Fruit fly (Drosophila melanogaster) whole organism, embryonic: ENCODE results near the gene Dsp1.

Source experiments
- Abd-B ChIP-seq: fragments of 200-800 bp; sonication (Bioruptor generic); optimal IDR thresholded peaks from 2 replicates; lab custom pipeline; 2018; ENCODE audit warnings: missing biosample characterization, mild to moderate bottlenecking, missing genetic modification characterization, moderate library complexity
- Atf-2 ChIP-seq: fragments of 200-800 bp; sonication (Bioruptor generic); optimal IDR thresholded peaks from 2 replicates; lab custom pipeline; 2016; ENCODE audit warnings: missing biosample characterization, missing genetic modification characterization
- CG10321 ChIP-seq: fragments of 200-800 bp; sonication (Bioruptor generic); IDR thresholded peaks from 2 replicates; pipeline ENCODE4 v1.3.6; 2022; ENCODE audit warnings: missing biosample characterization, missing genetic modification characterization
- CG10979 ChIP-seq: fragments of 200-800 bp; sonication (Bioruptor generic); optimal IDR thresholded peaks from 2 replicates; lab custom pipeline; 2018; ENCODE audit warnings: missing biosample characterization, mild to moderate bottlenecking, missing genetic modification characterization, moderate library complexity
- CG11247 ChIP-seq: fragments of 200-800 bp; sonication (Bioruptor generic); IDR thresholded peaks from 2 replicates; pipeline ENCODE4 v1.3.6; 2022; ENCODE audit warnings: missing biosample characterization, missing genetic modification characterization
- CG11398 ChIP-seq: fragments of 200-800 bp; sonication (Bioruptor generic); optimal IDR thresholded peaks from 2 replicates; lab custom pipeline; 2016; ENCODE audit warnings: missing biosample characterization, missing genetic modification characterization
- CG12299 ChIP-seq: fragments of 200-800 bp; sonication (Bioruptor generic); optimal IDR thresholded peaks from 2 replicates; lab custom pipeline; 2018; ENCODE audit warnings: missing biosample characterization, mild to moderate bottlenecking, missing genetic modification characterization
- CG14710 ChIP-seq: fragments of 200-800 bp; sonication (Bioruptor generic); optimal IDR thresholded peaks from 3 replicates; lab custom pipeline; 2019; ENCODE audit warnings: missing biosample characterization, mild to moderate bottlenecking, missing genetic modification characterization, moderate library complexity
- CG14965 ChIP-seq: fragments of 200-800 bp; sonication (Bioruptor generic); optimal IDR thresholded peaks from 2 replicates; lab custom pipeline; 2016; ENCODE audit warnings: missing biosample characterization, missing genetic modification characterization, borderline replicate concordance
- CG16779 ChIP-seq: fragments of 200-800 bp; sonication (Bioruptor generic); IDR thresholded peaks from 2 replicates; pipeline ENCODE4 v1.3.6; 2022; ENCODE audit warnings: missing biosample characterization, missing genetic modification characterization
- CG18619 ChIP-seq: fragments of 200-800 bp; sonication (Bioruptor generic); optimal IDR thresholded peaks from 3 replicates; lab custom pipeline; 2017; ENCODE audit warnings: missing biosample characterization, mild to moderate bottlenecking, missing genetic modification characterization
- CG18764 ChIP-seq: fragments of 200-800 bp; sonication (Bioruptor generic); optimal IDR thresholded peaks from 3 replicates; lab custom pipeline; 2016; ENCODE audit warnings: missing biosample characterization, missing genetic modification characterization
- CG2712 ChIP-seq: fragments of 200-800 bp; optimal IDR thresholded peaks from 3 replicates; lab custom pipeline; 2019; ENCODE audit warnings: missing biosample characterization, mild to moderate bottlenecking, missing genetic modification characterization, moderate library complexity
- CG33557 ChIP-seq: fragments of 200-800 bp; sonication (Bioruptor generic); optimal IDR thresholded peaks from 2 replicates; lab custom pipeline; 2019; ENCODE audit warnings: missing biosample characterization, mild to moderate bottlenecking, missing genetic modification characterization, moderate library complexity
- CG34422 ChIP-seq: fragments of 200-800 bp; sonication (Bioruptor generic); IDR thresholded peaks from 3 replicates; pipeline ENCODE4 v1.3.6; 2022; ENCODE audit warnings: missing biosample characterization, missing genetic modification characterization
- CG3726 ChIP-seq: fragments of 200-800 bp; sonication (Bioruptor generic); IDR thresholded peaks from 3 replicates; pipeline ENCODE4, ENCODE4 v1.3.6; 2022; ENCODE audit warnings: missing biosample characterization, missing genetic modification characterization
- CG3995 ChIP-seq: fragments of 200-800 bp; sonication (Bioruptor generic); optimal IDR thresholded peaks from 3 replicates; lab custom pipeline; 2016; ENCODE audit warnings: missing biosample characterization, missing genetic modification characterization
- CG4730 ChIP-seq: fragments of 200-800 bp; sonication (Bioruptor generic); IDR thresholded peaks from 2 replicates; pipeline ENCODE4 v1.3.6; 2022; ENCODE audit warnings: missing biosample characterization, missing genetic modification characterization
- CG5180 ChIP-seq: fragments of 200-800 bp; sonication (Bioruptor generic); optimal IDR thresholded peaks from 3 replicates; lab custom pipeline; 2017; ENCODE audit warnings: missing biosample characterization, missing genetic modification characterization, mild to moderate bottlenecking, moderate library complexity, missing genetic modification reagents
- CG6254 ChIP-seq: fragments of 200-800 bp; sonication (Bioruptor generic); optimal IDR thresholded peaks from 3 replicates; lab custom pipeline; 2017; ENCODE audit warnings: mild to moderate bottlenecking, missing biosample characterization, missing genetic modification reagents, missing genetic modification characterization
- CG6272 ChIP-seq: fragments of 200-800 bp; sonication (Bioruptor generic); IDR thresholded peaks from 2 replicates; pipeline ENCODE4 v1.3.6; 2022; ENCODE audit warnings: missing biosample characterization, missing genetic modification characterization
- CG7963 ChIP-seq: fragments of 200-800 bp; sonication (Bioruptor generic); IDR thresholded peaks from 3 replicates; pipeline ENCODE4 v1.3.6; 2022; ENCODE audit warnings: missing biosample characterization, missing genetic modification characterization; ENCODE audit not compliant: partially characterized antibody
- CG8478 ChIP-seq: fragments of >200 bp; optimal IDR thresholded peaks from 2 replicates; lab custom pipeline; 2018
- E2f2 ChIP-seq: fragments of 200-800 bp; sonication (Bioruptor generic); IDR thresholded peaks from 2 replicates; pipeline ENCODE4 v1.3.6; 2022; ENCODE audit warnings: missing biosample characterization, missing genetic modification characterization
- Elba2 ChIP-seq: fragments of 200-800 bp; sonication (Bioruptor generic); optimal IDR thresholded peaks from 3 replicates; lab custom pipeline; 2016; ENCODE audit warnings: missing biosample characterization, missing genetic modification characterization
- HLH4C ChIP-seq: fragments of 200-800 bp; sonication (Bioruptor generic); IDR thresholded peaks from 3 replicates; pipeline ENCODE4 v1.3.6; 2022; ENCODE audit warnings: missing biosample characterization, missing genetic modification characterization; ENCODE audit not compliant: partially characterized antibody
- Hr39 ChIP-seq: fragments of >200 bp; optimal IDR thresholded peaks from 2 replicates; lab custom pipeline; 2017
- Jarid2 ChIP-seq: fragments of 200-800 bp; sonication (Bioruptor generic); optimal IDR thresholded peaks from 3 replicates; lab custom pipeline; 2017; ENCODE audit warnings: mild to moderate bottlenecking, missing biosample characterization, missing genetic modification reagents, missing genetic modification characterization
- MESR4 ChIP-seq: fragments of 200-800 bp; sonication (Bioruptor generic); optimal IDR thresholded peaks from 2 replicates; lab custom pipeline; 2018; ENCODE audit warnings: missing biosample characterization, mild to moderate bottlenecking, missing genetic modification characterization, moderate library complexity
- Oaz ChIP-seq: fragments of 200-800 bp; sonication (Bioruptor generic); IDR thresholded peaks from 2 replicates; pipeline ENCODE4 v1.3.6; 2022; ENCODE audit warnings: missing biosample characterization, missing genetic modification characterization
- Oli ChIP-seq: fragments of 200-800 bp; sonication (Bioruptor generic); optimal IDR thresholded peaks from 2 replicates; lab custom pipeline; 2018; ENCODE audit warnings: missing biosample characterization, mild to moderate bottlenecking, missing genetic modification characterization, moderate library complexity
- PHDP ChIP-seq: fragments of 200-800 bp; sonication (Bioruptor generic); optimal IDR thresholded peaks from 3 replicates; lab custom pipeline; 2018; ENCODE audit warnings: missing biosample characterization, mild to moderate bottlenecking, missing genetic modification characterization, moderate library complexity
- Sin3A ChIP-seq: fragments of >200 bp; optimal IDR thresholded peaks from 2 replicates; lab custom pipeline; 2018
- bsh ChIP-seq, 2 experiments: fragments of 200-800 bp; sonication (Bioruptor generic); optimal IDR thresholded peaks; 2 replicates each; lab custom pipeline; 2017 to 2018; ENCODE audit warnings: mild to moderate bottlenecking in 2 of 2, missing biosample characterization in 2 of 2, missing genetic modification characterization in 2 of 2, moderate library complexity in 1 of 2
- corto ChIP-seq: fragments of 200-800 bp; sonication (Bioruptor generic); optimal IDR thresholded peaks from 2 replicates; lab custom pipeline; 2016; ENCODE audit warnings: missing biosample characterization, mild to moderate bottlenecking, missing genetic modification characterization, moderate library complexity
- dm ChIP-seq: fragments of 200-800 bp; sonication (Bioruptor generic); optimal IDR thresholded peaks from 3 replicates; lab custom pipeline; 2016; ENCODE audit warnings: missing biosample characterization, missing genetic modification characterization
- fd102C ChIP-seq: fragments of 200-800 bp; sonication (Bioruptor generic); optimal IDR thresholded peaks from 2 replicates; lab custom pipeline; 2018; ENCODE audit warnings: missing biosample characterization, mild to moderate bottlenecking, missing genetic modification characterization, moderate library complexity
- fu2 ChIP-seq: fragments of 200-800 bp; sonication (Bioruptor generic); optimal IDR thresholded peaks from 2 replicates; lab custom pipeline; 2016; ENCODE audit warnings: missing biosample characterization, missing genetic modification characterization
- hth ChIP-seq: fragments of >200 bp; optimal IDR thresholded peaks from 2 replicates; lab custom pipeline; 2017; ENCODE audit warnings: inconsistent platforms
- klu ChIP-seq: fragments of 200-800 bp; sonication (Bioruptor generic); IDR thresholded peaks from 2 replicates; pipeline ENCODE4 v1.3.6; 2022; ENCODE audit warnings: missing biosample characterization, missing genetic modification characterization
- knrl ChIP-seq: fragments of 200-800 bp; sonication (Bioruptor generic); IDR thresholded peaks from 3 replicates; pipeline ENCODE4 v1.3.6; 2022; ENCODE audit warnings: missing biosample characterization, missing genetic modification characterization; ENCODE audit not compliant: partially characterized antibody
- mam ChIP-seq: fragments of 200-800 bp; sonication (Bioruptor generic); optimal IDR thresholded peaks from 3 replicates; lab custom pipeline; 2016; ENCODE audit warnings: missing biosample characterization, missing genetic modification characterization
- pfk ChIP-seq: fragments of 200-800 bp; sonication (Bioruptor generic); optimal IDR thresholded peaks from 2 replicates; lab custom pipeline; 2018; ENCODE audit warnings: missing biosample characterization, mild to moderate bottlenecking, missing genetic modification characterization, moderate library complexity
- psq ChIP-seq: fragments of 200-800 bp; sonication (Bioruptor generic); optimal IDR thresholded peaks from 2 replicates; lab custom pipeline; 2017; ENCODE audit warnings: missing biosample characterization, missing genetic modification characterization
- ranshi ChIP-seq: fragments of 200-800 bp; sonication (Bioruptor generic); IDR thresholded peaks from 2 replicates; pipeline ENCODE4 v1.3.6; 2022; ENCODE audit warnings: missing biosample characterization, missing genetic modification characterization
- row ChIP-seq: fragments of 200-800 bp; sonication (Bioruptor generic); IDR thresholded peaks from 3 replicates; pipeline ENCODE4 v1.3.6; 2022; ENCODE audit warnings: missing biosample characterization, missing genetic modification characterization
- run ChIP-seq: fragments of 200-800 bp; sonication (Bioruptor generic); optimal IDR thresholded peaks from 3 replicates; lab custom pipeline; 2018; ENCODE audit warnings: missing biosample characterization, mild to moderate bottlenecking, missing genetic modification characterization
- sob ChIP-seq: fragments of 200-800 bp; sonication (Bioruptor generic); IDR thresholded peaks from 2 replicates; pipeline ENCODE4 v1.3.6; 2022; ENCODE audit warnings: missing biosample characterization, missing genetic modification characterization
- ssp ChIP-seq: fragments of 200-800 bp; sonication (Bioruptor generic); IDR thresholded peaks from 2 replicates; pipeline ENCODE4 v1.3.6; 2022; ENCODE audit warnings: missing biosample characterization, missing genetic modification characterization
- ttk ChIP-seq: fragments of 200-800 bp; sonication (Bioruptor generic); IDR thresholded peaks from 2 replicates; pipeline ENCODE4 v2.1.2; 2022; ENCODE audit warnings: missing biosample characterization, missing genetic modification characterization
- tup ChIP-seq: fragments of 200-800 bp; sonication (Bioruptor generic); optimal IDR thresholded peaks from 2 replicates; lab custom pipeline; 2016; ENCODE audit warnings: missing biosample characterization, mild to moderate bottlenecking, missing genetic modification characterization, moderate library complexity
- vfl ChIP-seq: fragments of 200-800 bp; sonication (Bioruptor generic); optimal IDR thresholded peaks from 2 replicates; lab custom pipeline; 2016; ENCODE audit warnings: missing biosample characterization, missing genetic modification characterization
- vnd ChIP-seq: fragments of 200-800 bp; sonication (Bioruptor generic); IDR thresholded peaks from 3 replicates; pipeline ENCODE4 v1.3.6; 2022; ENCODE audit warnings: missing biosample characterization, missing genetic modification characterization; ENCODE audit not compliant: partially characterized antibody

Dsp1 gene

DNA sequence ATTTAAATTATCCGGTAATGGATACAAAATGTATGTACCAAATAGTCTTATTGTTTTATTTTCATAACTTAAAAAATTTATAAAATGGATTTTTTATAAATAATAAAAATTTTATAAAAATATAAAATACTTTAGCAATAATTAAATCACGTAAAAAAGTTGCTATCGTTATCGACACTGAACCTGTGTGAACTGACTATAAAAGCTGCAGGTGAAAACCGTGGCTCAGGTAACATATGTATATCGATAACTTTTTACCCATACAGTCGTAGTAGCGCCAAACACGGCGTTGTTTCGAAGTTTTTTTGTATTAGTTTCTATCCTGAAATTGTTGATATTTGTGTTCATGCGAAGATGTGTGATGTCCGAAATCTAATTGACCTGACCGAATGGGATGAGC is 29.8 kb upstream of the Dsp1 start, which contains the start of gene CG3679 (continued):
- TF ChIP-seq CG18619 (GFP tag; lab: Kevin White, UChicago) (no peak), run (tag; lab: Kevin White, UChicago) (no peak), Oaz (no peak), bsh (GFP tag; optimal IDR thresholded peaks at IDR 0.05; lab: Kevin White, UChicago) (no peak), pfk (peak; percentile 21), Hr39 (lab: Kevin White, UChicago) (no peak), CG11398 (GFP tag; lab: Kevin White, UChicago) (no peak), CG33557 (GFP tag; lab: Kevin White, UChicago) (no peak), CG5180 (no peak), CG18764 (GFP tag; lab: Kevin White, UChicago) (no peak), CG34422 (GFP tag; lab: Robert Waterston, UW) (no peak), Sin3A (lab: Kevin White, UChicago) (no peak), CG6272 (no peak), CG7963 (GFP tag; lab: Robert Waterston, UW) (peak; percentile 70), CG3726 (GFP tag; lab: Robert Waterston, UW) (no peak), CG10979 (no peak), fu2 (GFP tag; lab: Kevin White, UChicago) (no peak), CG12299 (tag; lab: Kevin White, UChicago) (no peak), klu (GFP tag; lab: Robert Waterston, UW) (no peak), CG4730 (GFP tag; lab: Robert Waterston, UW) (no peak), CG11247 (no peak), hth (lab: Kevin White, UChicago) (no peak), sob (GFP tag; lab: Robert Waterston, UW) (no peak), CG14710 (tag; lab: Kevin White, UChicago) (peak; percentile 35), row (GFP tag; lab: Robert Waterston, UW) (peak; percentile 60), CG14965 (no peak), Atf-2 (GFP tag; lab: Kevin White, UChicago) (no peak), CG16779 (GFP tag; lab: Robert Waterston, UW) (no peak), E2f2 (peak; percentile 83), Jarid2 (no peak), PHDP (tag; lab: Kevin White, UChicago) (no peak), CG3995 (GFP tag; lab: Kevin White, UChicago) (peak; percentile 92), Elba2 (GFP tag; lab: Kevin White, UChicago) (no peak), CG10321 (GFP tag; lab: Robert Waterston, UW) (no peak), tup (GFP tag; lab: Kevin White, UChicago) (no peak), Oli (tag; lab: Kevin White, UChicago) (no peak), dm (no peak), corto (no peak), ssp (GFP tag; lab: Robert Waterston, UW) (peak; percentile 95), knrl (peak; percentile 60; the same call in 2 of the 3 replicates), CG6254 (GFP tag; lab: Kevin White, UChicago) (no peak), psq (no peak), fd102C (GFP tag; lab: Kevin White, UChicago) (no peak), mam (GFP tag; lab: Kevin White, UChicago) (no peak), Abd-B (GFP tag; lab: Kevin White, UChicago) (no peak), ranshi (GFP tag; lab: Robert Waterston, UW) (no peak), vfl (GFP tag; lab: Kevin White, UChicago) (no peak), HLH4C (GFP tag; lab: Robert Waterston, UW) (peak; percentile 78), CG2712 (peak; percentile 58), MESR4 (GFP tag; lab: Kevin White, UChicago) (no peak), vnd (GFP tag; lab: Robert Waterston, UW) (peak; percentile 20; the same call in 2 of the 3 replicates), ttk (GFP tag; lab: Robert Waterston, UW) (no peak), CG8478 (lab: Kevin White, UChicago) (no peak)
